Worm (Caenorhabditis elegans) whole organism, late embryonic: Measurements from ENCODE around the gene cth-2.

Experiments used
- ama-1 ChIP-seq: fragments of 150-350 bp; optimal IDR thresholded peaks from 2 replicates; lab custom pipeline; 2014
- ceh-18 ChIP-seq: sonication (generic microtip); optimal IDR thresholded peaks from 2 replicates; lab custom pipeline; 2016; ENCODE audit warnings: missing genetic modification characterization, missing compliant biosample characterization
- ceh-34 ChIP-seq: sonication (generic microtip); optimal IDR thresholded peaks from 2 replicates; lab custom pipeline; 2016; ENCODE audit warnings: mild to moderate bottlenecking, missing genetic modification characterization, missing compliant biosample characterization
- ceh-48 ChIP-seq: sonication (generic microtip); optimal IDR thresholded peaks from 2 replicates; lab custom pipeline; 2016; ENCODE audit warnings: missing genetic modification characterization, inconsistent platforms, missing compliant biosample characterization
- che-1 ChIP-seq: sonication (generic microtip); optimal IDR thresholded peaks from 2 replicates; lab custom pipeline; 2016; ENCODE audit warnings: mild to moderate bottlenecking, missing genetic modification characterization, missing compliant biosample characterization
- fkh-10 ChIP-seq: fragments of 150-350 bp; optimal IDR thresholded peaks from 2 replicates; lab custom pipeline; 2014; ENCODE audit warnings: missing biosample characterization, missing genetic modification reagents, missing genetic modification characterization
- lin-11 ChIP-seq: fragments of 200-800 bp; sonication (Bioruptor generic); optimal IDR thresholded peaks from 2 replicates; lab custom pipeline; 2018; ENCODE audit warnings: mild to moderate bottlenecking, missing genetic modification characterization, missing compliant biosample characterization
- nfya-1 ChIP-seq: sonication (generic microtip); optimal IDR thresholded peaks from 2 replicates; lab custom pipeline; 2017; ENCODE audit warnings: missing genetic modification characterization, mild to moderate bottlenecking, missing compliant biosample characterization, antibody characterized with exemption, moderate library complexity
- nhr-11 ChIP-seq: fragments of 150-350 bp; optimal IDR thresholded peaks from 2 replicates; lab custom pipeline; 2014; ENCODE audit warnings: missing biosample characterization, missing genetic modification characterization
- odd-2 ChIP-seq: sonication (generic microtip); optimal IDR thresholded peaks from 2 replicates; lab custom pipeline; 2017; ENCODE audit warnings: antibody characterized with exemption, mild to moderate bottlenecking, missing genetic modification characterization, missing compliant biosample characterization
- pqm-1 ChIP-seq: sonication (generic microtip); optimal IDR thresholded peaks from 2 replicates; lab custom pipeline; 2016; ENCODE audit warnings: missing genetic modification characterization, missing compliant biosample characterization

ce11 chrII:7056328-7056727, 1.4 kb downstream of the cth-2 start:
- TF ChIP-seq ama-1 (lab: Kevin White, UChicago) (no peak), fkh-10 (GFP tag; lab: Kevin White, UChicago) (no peak), ceh-48 (tag; lab: Kevin White, UChicago) (no peak), lin-11 (tag; lab: Kevin White, UChicago) (no peak), nhr-11 (tag; lab: Kevin White, UChicago) (no peak), ceh-34 (tag; lab: Kevin White, UChicago) (no peak), nfya-1 (tag; lab: Kevin White, UChicago) (no peak), ceh-18 (tag; lab: Kevin White, UChicago) (no peak), che-1 (tag; lab: Kevin White, UChicago) (no peak), pqm-1 (tag; lab: Kevin White, UChicago) (no peak), odd-2 (no peak)
